Worm (Caenorhabditis elegans) whole organism, L4/young adult: ENCODE results near the gene cct-2.

Source experiments
- W03F9.2 ChIP-seq: fragments of 150-350 bp; optimal IDR thresholded peaks from 2 replicates; lab custom pipeline; 2014; ENCODE audit warnings: missing biosample characterization, missing genetic modification characterization
- dao-5 ChIP-seq: sonication (generic microtip); optimal IDR thresholded peaks from 2 replicates; lab custom pipeline; 2016; ENCODE audit warnings: missing genotype, missing genetic modification characterization, moderate library complexity, missing compliant biosample characterization
- him-1 ChIP-seq: sonication (generic microtip); optimal IDR thresholded peaks from 2 replicates; lab custom pipeline; 2016; ENCODE audit warnings: missing genotype, missing genetic modification reagents, missing genetic modification characterization, missing compliant biosample characterization

Gene cct-2

ce11 chrII:8961450-8961849, 33.9 kb downstream of the cct-2 start:
- TF ChIP-seq W03F9.2 = no peak
- no peak for TF ChIP-seq dao-5 (tag; lab: Kevin White, UChicago)
- no peak for TF ChIP-seq him-1 (tag; lab: Kevin White, UChicago)

DNA sequence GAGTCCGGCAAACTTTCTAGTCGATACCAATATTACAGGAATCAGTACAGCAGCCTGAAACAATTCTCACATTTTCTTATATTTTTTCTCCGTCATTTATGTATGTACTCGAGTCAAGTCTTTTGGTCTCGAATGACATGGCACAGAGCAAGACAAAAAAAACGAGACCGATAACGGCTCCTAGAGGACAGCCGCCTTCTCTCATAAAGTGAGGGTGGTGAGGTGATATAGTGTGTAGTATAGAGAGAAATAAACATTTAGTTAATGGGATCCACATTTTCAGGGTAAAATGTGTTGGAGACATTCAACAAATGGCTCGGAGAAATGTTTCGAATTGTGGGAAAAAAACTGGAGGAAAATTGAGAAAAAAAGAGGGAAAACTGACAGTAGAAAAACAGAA, 34.7 kb downstream of the cct-2 start:
- TF ChIP-seq W03F9.2 (no peak), dao-5 (tag; lab: Kevin White, UChicago) (no peak), him-1 (tag; lab: Kevin White, UChicago) (peak; percentile 9)

DNA sequence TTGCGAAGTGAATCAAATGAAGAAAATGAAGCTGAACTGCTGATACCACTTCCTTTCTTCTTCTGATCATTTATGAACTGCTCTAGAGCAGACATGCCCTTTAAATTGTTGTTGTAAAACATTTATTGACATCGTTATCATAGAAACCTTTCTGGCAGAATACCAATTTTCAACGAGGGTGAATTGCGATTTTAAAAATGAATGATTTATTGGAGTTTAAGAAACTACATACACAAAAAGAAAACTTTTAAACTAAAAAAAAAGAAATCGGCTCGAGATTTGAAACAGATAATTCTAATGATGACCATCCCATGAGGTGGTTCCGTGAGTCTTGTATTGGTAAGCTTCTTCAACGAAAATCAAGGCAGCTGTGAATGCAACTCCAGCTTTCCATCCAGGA, 36.5 kb downstream of the cct-2 start, which contains the start of gene sftd-3:
TSS of gene sftd-3 (minus strand) at position 101 of the 400 bp plus-strand sequence.
- no peak for TF ChIP-seq dao-5 (tag; lab: Kevin White, UChicago)
- TF ChIP-seq him-1 (tag; lab: Kevin White, UChicago) = no peak
- TF ChIP-seq W03F9.2 = no peak

ce11 chrII:8964835-8965234, 37.3 kb downstream of the cct-2 start, which contains the start of the genes ndub-3 and C18E9.2:
ndub-3 (minus strand) TSS chrII:8964890.
C18E9.2 (plus strand) TSS chrII:8965006.
- no peak for TF ChIP-seq W03F9.2
- TF ChIP-seq dao-5 (tag; lab: Kevin White, UChicago) = no peak
- no peak for TF ChIP-seq him-1 (tag; lab: Kevin White, UChicago)

ce11 chrII:8969251-8970183, 42.0 kb downstream of the cct-2 start, which contains the start of the genes szy-20 and C18E9.5:
szy-20 (minus strand) TSS chrII:8969333.
C18E9.5 (plus strand) TSS chrII:8969980.
- TF ChIP-seq W03F9.2 (peak; percentile 64), him-1 (tag; lab: Kevin White, UChicago) (peak; percentile 75), dao-5 (tag; lab: Kevin White, UChicago) (no peak)

ce11 chrII:8973516-8974043, 46.0 kb downstream of the cct-2 start, which contains the start of gene tomm-40:
tomm-40 (minus strand) TSS chrII:8973566.
- no peak for TF ChIP-seq W03F9.2
- no peak for TF ChIP-seq dao-5 (tag; lab: Kevin White, UChicago)
- TF ChIP-seq him-1 (tag; lab: Kevin White, UChicago) = no peak
